Fruit fly (Drosophila melanogaster) whole organism, embryonic: ENCODE measurements around the gene Prosbeta2R2.
A peak's percentile ranks its signal among the peaks of the same experiment; 100 is the strongest.

Experiments used
- B-H1 ChIP-seq: fragments of 200-800 bp; sonication (Bioruptor generic); IDR thresholded peaks from 3 replicates; pipeline ENCODE4 v1.3.6; 2022; ENCODE audit warnings: missing biosample characterization, missing genetic modification characterization
- CG1024 ChIP-seq: fragments of 200-800 bp; sonication (Bioruptor generic); IDR thresholded peaks from 2 replicates; pipeline ENCODE4 v1.3.6; 2022; ENCODE audit warnings: missing biosample characterization, missing genetic modification characterization
- CG11560 ChIP-seq: fragments of 200-800 bp; sonication (Bioruptor generic); IDR thresholded peaks from 3 replicates; pipeline ENCODE4 v1.3.6; 2022; ENCODE audit warnings: missing biosample characterization, missing genetic modification characterization
- CG12391 ChIP-seq: fragments of 200-800 bp; sonication (Bioruptor generic); optimal IDR thresholded peaks from 3 replicates; lab custom pipeline; 2018; ENCODE audit warnings: missing biosample characterization, mild to moderate bottlenecking, missing genetic modification characterization, moderate library complexity
- CG13123 ChIP-seq: fragments of 200-800 bp; sonication (Bioruptor generic); optimal IDR thresholded peaks from 2 replicates; lab custom pipeline; 2016; ENCODE audit warnings: missing biosample characterization, missing genetic modification characterization
- CG13424 ChIP-seq: fragments of 200-800 bp; sonication (Bioruptor generic); optimal IDR thresholded peaks from 2 replicates; lab custom pipeline; 2019; ENCODE audit warnings: missing biosample characterization, mild to moderate bottlenecking, missing genetic modification characterization, moderate library complexity
- CG13894 ChIP-seq: fragments of 200-800 bp; sonication (Bioruptor generic); optimal IDR thresholded peaks from 3 replicates; lab custom pipeline; 2018; ENCODE audit warnings: missing biosample characterization, mild to moderate bottlenecking, missing genetic modification characterization, moderate library complexity
- CG14441 ChIP-seq: fragments of 200-800 bp; sonication (Bioruptor generic); IDR thresholded peaks from 2 replicates; pipeline ENCODE4 v1.3.6; 2022; ENCODE audit warnings: missing biosample characterization, missing genetic modification characterization
- CG14860 ChIP-seq: fragments of 200-800 bp; sonication (Bioruptor generic); IDR thresholded peaks from 3 replicates; pipeline ENCODE4 v1.3.6; 2022; ENCODE audit warnings: missing biosample characterization, missing genetic modification characterization; ENCODE audit not compliant: partially characterized antibody
- CG16863 ChIP-seq: fragments of 200-800 bp; sonication (Bioruptor generic); optimal IDR thresholded peaks from 3 replicates; lab custom pipeline; 2016; ENCODE audit warnings: missing biosample characterization, missing genetic modification characterization
- CG18764 ChIP-seq: fragments of 200-800 bp; sonication (Bioruptor generic); optimal IDR thresholded peaks from 3 replicates; lab custom pipeline; 2016; ENCODE audit warnings: missing biosample characterization, missing genetic modification characterization
- CG2116 ChIP-seq: fragments of 200-800 bp; sonication (Bioruptor generic); optimal IDR thresholded peaks from 3 replicates; lab custom pipeline; 2018; ENCODE audit warnings: missing biosample characterization, mild to moderate bottlenecking, missing genetic modification characterization
- CG3838 ChIP-seq: fragments of 200-800 bp; sonication (Bioruptor generic); optimal IDR thresholded peaks from 3 replicates; lab custom pipeline; 2016; ENCODE audit warnings: missing biosample characterization, missing genetic modification characterization
- CG4282 ChIP-seq: fragments of 200-800 bp; sonication (Bioruptor generic); optimal IDR thresholded peaks from 2 replicates; lab custom pipeline; 2016; ENCODE audit warnings: missing biosample characterization, missing genetic modification characterization
- CG4707 ChIP-seq: fragments of 200-800 bp; sonication (Bioruptor generic); optimal IDR thresholded peaks from 2 replicates; lab custom pipeline; 2018; ENCODE audit warnings: missing biosample characterization, mild to moderate bottlenecking, missing genetic modification characterization, moderate library complexity
- CG6683 ChIP-seq: fragments of 200-800 bp; sonication (Bioruptor generic); optimal IDR thresholded peaks from 2 replicates; lab custom pipeline; 2017; ENCODE audit warnings: missing biosample characterization, mild to moderate bottlenecking, missing genetic modification characterization, missing genetic modification reagents
- CG7963 ChIP-seq: fragments of 200-800 bp; sonication (Bioruptor generic); IDR thresholded peaks from 3 replicates; pipeline ENCODE4 v1.3.6; 2022; ENCODE audit warnings: missing biosample characterization, missing genetic modification characterization; ENCODE audit not compliant: partially characterized antibody
- CG8281 ChIP-seq: fragments of 200-800 bp; sonication (Bioruptor generic); optimal IDR thresholded peaks from 2 replicates; lab custom pipeline; 2018; ENCODE audit warnings: missing biosample characterization, mild to moderate bottlenecking, missing genetic modification characterization, moderate library complexity
- CG8290 ChIP-seq, 3 experiments: fragments of 200-800 bp; sonication (Bioruptor generic); optimal IDR thresholded peaks; 2 replicates each; lab custom pipeline; 2016 to 2019; ENCODE audit warnings: missing biosample characterization in 3 of 3, missing genetic modification characterization in 3 of 3, mild to moderate bottlenecking in 2 of 3, moderate library complexity in 1 of 3
- CG9727 ChIP-seq: fragments of 200-800 bp; sonication (Bioruptor generic); optimal IDR thresholded peaks from 3 replicates; lab custom pipeline; 2017; ENCODE audit warnings: missing biosample characterization, mild to moderate bottlenecking, missing genetic modification characterization
- CG9817 ChIP-seq: fragments of 200-800 bp; sonication (Bioruptor generic); optimal IDR thresholded peaks from 2 replicates; lab custom pipeline; 2018; ENCODE audit warnings: missing biosample characterization, mild to moderate bottlenecking, missing genetic modification characterization, moderate library complexity
- CG9876 ChIP-seq: fragments of 200-800 bp; sonication (Bioruptor generic); optimal IDR thresholded peaks from 2 replicates; lab custom pipeline; 2016; ENCODE audit warnings: missing biosample characterization, missing genetic modification characterization
- CG9932 ChIP-seq: fragments of 200-800 bp; sonication (Bioruptor generic); IDR thresholded peaks from 2 replicates; pipeline ENCODE4 v1.3.6; 2022; ENCODE audit warnings: missing biosample characterization, missing genetic modification characterization
- Dbx ChIP-seq: fragments of 200-800 bp; sonication (Bioruptor generic); IDR thresholded peaks from 3 replicates; pipeline ENCODE4 v1.3.6; 2022; ENCODE audit warnings: missing biosample characterization, missing genetic modification characterization
- Dref ChIP-seq: fragments of 200-800 bp; sonication (Bioruptor generic); IDR thresholded peaks from 2 replicates; pipeline ENCODE4 v1.3.6; 2022; ENCODE audit warnings: missing biosample characterization, missing genetic modification characterization
- Fer3 ChIP-seq: fragments of 200-800 bp; sonication (Bioruptor generic); optimal IDR thresholded peaks from 2 replicates; lab custom pipeline; 2018; ENCODE audit warnings: missing biosample characterization, mild to moderate bottlenecking, missing genetic modification characterization, moderate library complexity
- HHEX ChIP-seq: fragments of 200-800 bp; sonication (Bioruptor generic); optimal IDR thresholded peaks from 3 replicates; lab custom pipeline; 2017; ENCODE audit warnings: missing biosample characterization, mild to moderate bottlenecking, missing genetic modification characterization, missing genetic modification reagents
- Hr3 ChIP-seq: fragments of 200-800 bp; sonication (Bioruptor generic); optimal IDR thresholded peaks from 3 replicates; lab custom pipeline; 2016; ENCODE audit warnings: missing biosample characterization, missing genetic modification characterization
- Hsf ChIP-seq: fragments of 200-800 bp; sonication (Bioruptor generic); optimal IDR thresholded peaks from 3 replicates; lab custom pipeline; 2016; ENCODE audit warnings: missing biosample characterization, missing genetic modification characterization
- Optix ChIP-seq: fragments of 200-800 bp; sonication (Bioruptor generic); IDR thresholded peaks from 3 replicates; pipeline ENCODE4 v1.3.6; 2022; ENCODE audit warnings: missing biosample characterization, missing genetic modification characterization
- Rfx ChIP-seq: fragments of 200-800 bp; sonication (Bioruptor generic); IDR thresholded peaks from 2 replicates; pipeline ENCODE4 v1.3.6; 2022; ENCODE audit warnings: missing biosample characterization, missing genetic modification characterization
- Side ChIP-seq: fragments of 200-800 bp; sonication (Bioruptor generic); optimal IDR thresholded peaks from 2 replicates; lab custom pipeline; 2016; ENCODE audit warnings: missing biosample characterization, missing genetic modification characterization
- Usf ChIP-seq: fragments of 200-800 bp; sonication (Bioruptor generic); optimal IDR thresholded peaks from 2 replicates; lab custom pipeline; 2017; ENCODE audit warnings: missing genotype, missing biosample characterization, missing genetic modification characterization
- Xbp1 ChIP-seq: fragments of 200-800 bp; sonication (Bioruptor generic); optimal IDR thresholded peaks from 3 replicates; lab custom pipeline; 2016; ENCODE audit warnings: missing biosample characterization, mild to moderate bottlenecking, missing genetic modification characterization
- bbx ChIP-seq: fragments of 200-800 bp; sonication (Bioruptor generic); IDR thresholded peaks from 2 replicates; pipeline ENCODE4 v1.3.6; 2022; ENCODE audit warnings: missing biosample characterization, missing genetic modification characterization; ENCODE audit not compliant: partially characterized antibody
- cato ChIP-seq: fragments of 200-800 bp; sonication (Bioruptor generic); optimal IDR thresholded peaks from 2 replicates; lab custom pipeline; 2016; ENCODE audit warnings: missing biosample characterization, missing genetic modification characterization, borderline replicate concordance
- chif ChIP-seq, 2 experiments: fragments of 200-800 bp; sonication (Bioruptor generic); optimal IDR thresholded peaks; 3 replicates each; lab custom pipeline; 2016; ENCODE audit warnings: missing biosample characterization in 2 of 2, missing genetic modification characterization in 2 of 2
- da ChIP-seq: fragments of 200-800 bp; sonication (Bioruptor generic); optimal IDR thresholded peaks from 2 replicates; lab custom pipeline; 2016; ENCODE audit warnings: missing biosample characterization, missing genetic modification characterization
- dan ChIP-seq: fragments of 200-800 bp; sonication (Bioruptor generic); IDR thresholded peaks from 2 replicates; pipeline ENCODE4 v1.3.6; 2022; ENCODE audit warnings: missing biosample characterization, missing genetic modification characterization
- eve ChIP-seq, 2 experiments: fragments of >200 bp; optimal IDR thresholded peaks; 2 replicates each; lab custom pipeline; 2017; ENCODE audit warnings: missing biosample characterization in 2 of 2, missing genetic modification characterization in 2 of 2
- hbn ChIP-seq: fragments of 200-800 bp; sonication (Bioruptor generic); IDR thresholded peaks from 2 replicates; pipeline ENCODE4 v1.3.6; 2022; ENCODE audit warnings: missing biosample characterization, missing genetic modification characterization; ENCODE audit not compliant: partially characterized antibody
- kay ChIP-seq: fragments of 200-800 bp; sonication (Bioruptor generic); optimal IDR thresholded peaks from 2 replicates; lab custom pipeline; 2016; ENCODE audit warnings: missing biosample characterization, missing genetic modification characterization
- nerfin-2 ChIP-seq: fragments of 200-800 bp; sonication (Bioruptor generic); IDR thresholded peaks from 2 replicates; pipeline ENCODE4 v1.3.6; 2022; ENCODE audit warnings: missing biosample characterization, missing genetic modification characterization; ENCODE audit not compliant: partially characterized antibody
- sr ChIP-seq: fragments of 200-800 bp; sonication (Bioruptor generic); IDR thresholded peaks from 3 replicates; pipeline ENCODE4 v1.3.6; 2022; ENCODE audit warnings: missing biosample characterization, missing genetic modification characterization
- ssp ChIP-seq: fragments of 200-800 bp; sonication (Bioruptor generic); IDR thresholded peaks from 2 replicates; pipeline ENCODE4 v1.3.6; 2022; ENCODE audit warnings: missing biosample characterization, missing genetic modification characterization
- stc ChIP-seq: fragments of 200-800 bp; sonication (Bioruptor generic); IDR thresholded peaks from 2 replicates; pipeline ENCODE4 v1.3.6; 2022; ENCODE audit warnings: missing biosample characterization, missing genetic modification characterization
- tin ChIP-seq: fragments of 200-800 bp; sonication (Bioruptor generic); optimal IDR thresholded peaks from 3 replicates; lab custom pipeline; 2016; ENCODE audit warnings: missing biosample characterization, missing genetic modification characterization
- tna ChIP-seq: fragments of 200-800 bp; sonication (Bioruptor generic); IDR thresholded peaks from 2 replicates; pipeline ENCODE4 v1.3.6; 2022; ENCODE audit warnings: missing biosample characterization, missing genetic modification characterization; ENCODE audit not compliant: partially characterized antibody
- vfl ChIP-seq: fragments of 200-800 bp; sonication (Bioruptor generic); optimal IDR thresholded peaks from 2 replicates; lab custom pipeline; 2016; ENCODE audit warnings: missing biosample characterization, missing genetic modification characterization
- zfh1 ChIP-seq: fragments of 200-800 bp; sonication (Bioruptor generic); IDR thresholded peaks from 3 replicates; pipeline ENCODE4 v1.3.6; 2022; ENCODE audit warnings: missing biosample characterization, missing genetic modification characterization

The Prosbeta2R2 gene

dm6 chr3R:5232197-5232607 is 12.9 kb upstream of the Prosbeta2R2 start, which contains the start of the genes Kat60 and Mms19 (continued):
- TF ChIP-seq CG4282 (GFP tag; lab: Kevin White, UChicago) (peak; percentile 3), Xbp1 (GFP tag; lab: Kevin White, UChicago) (peak; percentile 74), CG2116 (GFP tag; lab: Kevin White, UChicago) (peak; percentile 97), tna (GFP tag; lab: Robert Waterston, UW) (peak; percentile 86), Usf (GFP tag; lab: Kevin White, UChicago) (peak; percentile 32), CG9817 (tag; lab: Kevin White, UChicago) (peak; percentile 68), CG16863 (GFP tag; lab: Kevin White, UChicago) (peak; percentile 65), nerfin-2 (peak; percentile 82), chif (GFP tag; optimal IDR thresholded peaks at IDR 0.05; lab: Kevin White, UChicago) (peak; percentile 34 to 69), CG13123 (peak; percentile 29), Dbx (GFP tag; lab: Robert Waterston, UW) (peak; percentile 73; the same call in 2 of the 3 replicates), CG14860 (GFP tag; lab: Robert Waterston, UW) (peak; percentile 93), Rfx (GFP tag; lab: Robert Waterston, UW) (peak; percentile 83), CG9932 (GFP tag; lab: Robert Waterston, UW) (peak; percentile 91), stc (no peak), CG18764 (GFP tag; lab: Kevin White, UChicago) (peak; percentile 55), Fer3 (peak; percentile 46), ssp (GFP tag; lab: Robert Waterston, UW) (peak; percentile 76), CG8290 (GFP tag; optimal IDR thresholded peaks at IDR 0.05; lab: Kevin White, UChicago) (peak; percentile 73), CG8290 (tag; optimal IDR thresholded peaks at IDR 0.05; lab: Kevin White, UChicago) (no peak), HHEX (GFP tag; lab: Kevin White, UChicago) (peak; percentile 44), da (GFP tag; lab: Kevin White, UChicago) (peak; percentile 31), CG7963 (GFP tag; lab: Robert Waterston, UW) (peak; percentile 92), CG13894 (tag; lab: Kevin White, UChicago) (no peak), CG3838 (peak; percentile 78), Hsf (GFP tag; lab: Kevin White, UChicago) (peak; percentile 78), eve (GFP tag; optimal IDR thresholded peaks at IDR 0.05; lab: Kevin White, UChicago) (peak in 1 of 2 experiments; percentile 57), Dref (peak; percentile 92), vfl (peak; percentile 67), Optix (GFP tag; lab: Robert Waterston, UW) (peak; percentile 39; the same call in 2 of the 3 replicates), bbx (GFP tag; lab: Robert Waterston, UW) (peak; percentile 89), CG13424 (tag; lab: Kevin White, UChicago) (peak; percentile 61), CG9876 (GFP tag; lab: Kevin White, UChicago) (peak; percentile 26), B-H1 (GFP tag; lab: Robert Waterston, UW) (peak; percentile 53), CG9727 (GFP tag; lab: Kevin White, UChicago) (peak; percentile 76), sr (GFP tag; lab: Robert Waterston, UW) (no peak), CG4707 (GFP tag; lab: Kevin White, UChicago) (no peak), hbn (peak; percentile 90), tin (GFP tag; lab: Kevin White, UChicago) (peak; percentile 73), cato (GFP tag; lab: Kevin White, UChicago) (peak; percentile 58), CG1024 (0 out of 2 replicates have a peak, but pooled peaks have one; percentile 3), zfh1 (GFP tag; lab: Robert Waterston, UW) (peak; percentile 69; the same call in 2 of the 3 replicates), CG12391 (tag; lab: Kevin White, UChicago) (peak; percentile 80), CG6683 (no peak), kay (GFP tag; lab: Kevin White, UChicago) (peak; percentile 58), Hr3 (GFP tag; lab: Kevin White, UChicago) (peak; percentile 62), CG11560 (tag; lab: Robert Waterston, UW) (peak; percentile 69; the same call in 2 of the 3 replicates), CG8281 (no peak), CG14441 (GFP tag; lab: Robert Waterston, UW) (peak; percentile 64), dan (no peak), Side (GFP tag; lab: Kevin White, UChicago) (peak; percentile 28)
